Fruit fly (Drosophila melanogaster) whole organism, larva: ENCODE results near the gene CG42747.

Experiments
- noc ChIP-seq: fragments of 200-800 bp; sonication (Bioruptor generic); optimal IDR thresholded peaks from 3 replicates; lab custom pipeline; 2019; ENCODE audit warnings: missing biosample characterization, mild to moderate bottlenecking, missing genetic modification characterization, moderate library complexity

The CG42747 gene

dm6 chr3L:6471820-6472219 is 71.4 kb downstream of the CG42747 start:
- TF ChIP-seq noc = no peak

- no peak for TF ChIP-seq noc
Measured at dm6 chr3L:6482838-6483237, 82.4 kb downstream of the CG42747 start.

- peak; percentile 93 for TF ChIP-seq noc
Measured at dm6 chr3L:6488405-6488804, 88.0 kb downstream of the CG42747 start, which contains the start of the genes CG10147 and Bulli. Gene CG10147, minus strand, starts transcription at chr3L:6488424. Gene Bulli, plus strand, starts transcription at chr3L:6488681.

- peak; percentile 7 for TF ChIP-seq noc
Measured at dm6 chr3L:6494928-6495806, 94.8 kb downstream of the CG42747 start, which contains the start of the genes Vps8 and sfl. Gene Vps8, minus strand, starts transcription at chr3L:6495297. Gene sfl, plus strand, starts transcription at chr3L:6495680.

dm6 chr3L:6496053-6496921 is 95.9 kb downstream of the CG42747 start:
- TF ChIP-seq noc = no peak

- TF ChIP-seq noc = no peak
Measured at dm6 chr3L:6496922-6497232, 96.5 kb downstream of the CG42747 start.

- TF ChIP-seq noc = no peak
Measured at dm6 chr3L:6497990-6498389, 97.6 kb downstream of the CG42747 start.

- TF ChIP-seq noc = no peak
Measured at dm6 chr3L:6498602-6499001, 98.2 kb downstream of the CG42747 start.

- TF ChIP-seq noc = no peak
Measured at dm6 chr3L:6500470-6500869, 100.1 kb downstream of the CG42747 start.

dm6 chr3L:6508083-6508482 is 107.7 kb downstream of the CG42747 start:
- TF ChIP-seq noc = no peak

dm6 chr3L:6512284-6512683 is 111.9 kb downstream of the CG42747 start:
- no peak for TF ChIP-seq noc

dm6 chr3L:6516901-6517300 is 116.5 kb downstream of the CG42747 start:
- no peak for TF ChIP-seq noc

- no peak for TF ChIP-seq noc
Measured at dm6 chr3L:6519678-6520077, 119.3 kb downstream of the CG42747 start.

dm6 chr3L:6522785-6523184 is 122.4 kb downstream of the CG42747 start:
- peak; percentile 89 for TF ChIP-seq noc

dm6 chr3L:6530429-6530828 is 130.0 kb downstream of the CG42747 start, which contains the start of gene betaTub65B:
Gene betaTub65B, plus strand, starts transcription at chr3L:6530729.
- no peak for TF ChIP-seq noc
